Fruit fly (Drosophila melanogaster): ENCODE results near the gene gskt.

Gene gskt

DNA sequence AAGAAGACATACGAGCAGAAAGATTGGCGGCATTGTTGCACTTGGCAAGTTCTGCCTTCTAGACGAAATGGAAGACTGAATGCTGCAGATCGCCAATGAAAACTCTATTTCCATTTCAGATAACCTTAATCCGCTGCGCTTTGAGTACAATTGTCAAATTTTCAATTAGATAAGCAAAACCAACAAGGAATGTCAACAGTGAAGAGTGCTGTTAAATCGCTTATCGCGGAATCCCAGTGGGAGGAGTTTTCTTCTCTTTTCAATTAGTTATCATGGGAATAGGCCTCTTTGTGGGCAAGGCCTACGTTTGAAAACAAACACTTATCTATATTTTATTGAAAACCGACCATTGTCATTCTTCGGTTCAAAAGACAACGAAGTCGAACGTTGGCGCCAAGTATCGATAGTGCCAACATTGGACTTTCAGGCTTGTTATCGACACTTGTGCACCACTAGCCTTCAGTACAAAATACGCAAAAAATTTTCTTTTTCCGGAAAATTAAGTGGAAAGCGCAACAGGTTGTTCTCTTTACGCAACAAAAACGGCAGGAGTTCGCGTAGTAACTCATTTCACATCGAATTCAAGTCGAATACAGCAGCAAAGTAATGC lies 23.1 kb downstream of the gskt start, which contains the start of the genes Ugt35D1 and Gcn2 (continued):
- TF ChIP-seq CG13123 (GFP tag; optimal IDR thresholded peaks at IDR 0.05): no peak
- TF ChIP-seq CG11560 (tag; IDR thresholded peaks at IDR 0.05): no peak
- TF ChIP-seq CG16815 (GFP tag; optimal IDR thresholded peaks at IDR 0.05): no peak
- TF ChIP-seq CG11398 (GFP tag; optimal IDR thresholded peaks at IDR 0.05): peak; percentile 16
- TF ChIP-seq her (GFP tag; optimal IDR thresholded peaks at IDR 0.05): no peak
- TF ChIP-seq gsb (GFP tag; IDR thresholded peaks at IDR 0.05): no peak
- TF ChIP-seq sqz (GFP tag; optimal IDR thresholded peaks at IDR 0.05): no peak
- TF ChIP-seq knrl (GFP tag; IDR thresholded peaks at IDR 0.05; ENCODE audit: partially characterized antibody): peak; percentile 55; the same call in 2 of the 3 replicates
- TF ChIP-seq HLH4C (GFP tag; IDR thresholded peaks at IDR 0.05; ENCODE audit: partially characterized antibody): peak; percentile 53; the same call in 2 of the 3 replicates
- TF ChIP-seq crc (GFP tag; optimal IDR thresholded peaks at IDR 0.05): no peak
- peak in 1 of 3 experiments; percentile 25 for TF ChIP-seq lola (GFP tag; optimal IDR thresholded peaks at IDR 0.05)
- TF ChIP-seq lmd (GFP tag; IDR thresholded peaks at IDR 0.05): no peak
- TF ChIP-seq seq (GFP tag; IDR thresholded peaks at IDR 0.05): 0 out of 2 replicates have a peak, but pooled peaks have one; percentile 20
- no peak for TF ChIP-seq CG7556 (GFP tag; optimal IDR thresholded peaks at IDR 0.05)
- TF ChIP-seq chif (GFP tag; optimal IDR thresholded peaks at IDR 0.05): peak in 1 of 2 experiments; percentile 44
- no peak for TF ChIP-seq Ssrp (tag; optimal IDR thresholded peaks at IDR 0.05)
- TF ChIP-seq ems (GFP tag; optimal IDR thresholded peaks at IDR 0.05): no peak
- TF ChIP-seq CG6689 (GFP tag; IDR thresholded peaks at IDR 0.05): no peak
- TF ChIP-seq Myb (GFP tag; optimal IDR thresholded peaks at IDR 0.05): no peak
- TF ChIP-seq Dfd (GFP tag; optimal IDR thresholded peaks at IDR 0.05): no peak
- no peak for TF ChIP-seq CG2712 (tag; optimal IDR thresholded peaks at IDR 0.05)
- peak; percentile 40 for TF ChIP-seq CG4328 (GFP tag; optimal IDR thresholded peaks at IDR 0.05)
- no peak for TF ChIP-seq pros (GFP tag; optimal IDR thresholded peaks at IDR 0.05)
- TF ChIP-seq Opbp (GFP tag; IDR thresholded peaks at IDR 0.05; ENCODE audit: partially characterized antibody): peak; percentile 49; the same call in 1 of the 3 replicates
- no peak for TF ChIP-seq Optix (GFP tag; IDR thresholded peaks at IDR 0.05)
- TF ChIP-seq CG2889 (GFP tag; IDR thresholded peaks at IDR 0.05): no peak
- TF ChIP-seq CG16813 (GFP tag; IDR thresholded peaks at IDR 0.05; ENCODE audit: partially characterized antibody): peak; percentile 47; the same call in 1 of the 3 replicates
- peak; percentile 24 for TF ChIP-seq trem (tag; optimal IDR thresholded peaks at IDR 0.05)
- TF ChIP-seq CG15269 (tag; optimal IDR thresholded peaks at IDR 0.05): no peak
- TF ChIP-seq CG16863 (GFP tag; optimal IDR thresholded peaks at IDR 0.05): peak; percentile 51
- TF ChIP-seq CG12071 (GFP tag; optimal IDR thresholded peaks at IDR 0.05): peak; percentile 48
- TF ChIP-seq CG12769 (tag; optimal IDR thresholded peaks at IDR 0.05): no peak
- TF ChIP-seq zen2 (GFP tag; IDR thresholded peaks at IDR 0.05; ENCODE audit: partially characterized antibody): no peak; the same call in 2 of the 3 replicates
- no peak for TF ChIP-seq Lpt (GFP tag; optimal IDR thresholded peaks at IDR 0.05)
- no peak for TF ChIP-seq CG4282 (GFP tag; optimal IDR thresholded peaks at IDR 0.05)
- peak; percentile 18 for TF ChIP-seq CG10979 (tag; optimal IDR thresholded peaks at IDR 0.05)
- no peak for TF ChIP-seq Stat92E (GFP tag; optimal IDR thresholded peaks at IDR 0.05)
- no peak for TF ChIP-seq CG7357 (GFP tag; IDR thresholded peaks at IDR 0.05)
- TF ChIP-seq CG5180 (GFP tag; optimal IDR thresholded peaks at IDR 0.05): peak; percentile 72
- no peak for TF ChIP-seq CG9932 (GFP tag; IDR thresholded peaks at IDR 0.05)
- peak; percentile 54; the same call in 1 of the 3 replicates for TF ChIP-seq CG11695 (GFP tag; IDR thresholded peaks at IDR 0.05)
- TF ChIP-seq CG12219 (GFP tag; optimal IDR thresholded peaks at IDR 0.05): peak; percentile 19
- TF ChIP-seq dpn (GFP tag; optimal IDR thresholded peaks at IDR 0.05): peak in 1 of 2 experiments; percentile 38
- TF ChIP-seq Atf6 (GFP tag; IDR thresholded peaks at IDR 0.05): peak; percentile 21; the same call in 1 of the 2 replicates
- TF ChIP-seq CG2875 (GFP tag; optimal IDR thresholded peaks at IDR 0.05): peak; percentile 81
- TF ChIP-seq HHEX (GFP tag; optimal IDR thresholded peaks at IDR 0.05): peak; percentile 37
- peak; percentile 44 for TF ChIP-seq pum (GFP tag; optimal IDR thresholded peaks at IDR 0.05)
- TF ChIP-seq sens-2 (GFP tag; IDR thresholded peaks at IDR 0.05): 0 out of 2 replicates have a peak, but pooled peaks have one; percentile 44
- no peak for TF ChIP-seq CrebB (tag; optimal IDR thresholded peaks at IDR 0.05)
